Worm (Caenorhabditis elegans) whole organism, mixed stage, embryonic: Measurements from ENCODE around the gene srh-181.

Experiments used
- ceh-83 ChIP-seq: fragments of 200-800 bp; sonication (Bioruptor generic); optimal IDR thresholded peaks from 2 replicates; lab custom pipeline; 2018; ENCODE audit warnings: mild to moderate bottlenecking, missing genetic modification characterization, missing compliant biosample characterization
- ces-1 ChIP-seq: fragments of 150-350 bp; optimal IDR thresholded peaks from 2 replicates; lab custom pipeline; 2014; ENCODE audit warnings: missing biosample characterization, missing genetic modification reagents, missing genetic modification characterization
- elt-3 ChIP-seq: fragments of 150-350 bp; optimal IDR thresholded peaks from 2 replicates; lab custom pipeline; 2014; ENCODE audit warnings: missing biosample characterization, missing genetic modification characterization
- mep-1 ChIP-seq: fragments of 150-350 bp; optimal IDR thresholded peaks from 2 replicates; lab custom pipeline; 2017; ENCODE audit warnings: missing biosample characterization, missing genetic modification reagents, missing genetic modification characterization, inconsistent platforms
- mls-2 ChIP-seq: sonication (generic microtip); optimal IDR thresholded peaks from 2 replicates; lab custom pipeline; 2016; ENCODE audit warnings: mild to moderate bottlenecking, missing genetic modification characterization, moderate library complexity, missing compliant biosample characterization
- nhr-12 ChIP-seq: fragments of 150-350 bp; optimal IDR thresholded peaks from 2 replicates; lab custom pipeline; 2014; ENCODE audit warnings: missing biosample characterization, missing genetic modification characterization
- nhr-76 ChIP-seq: sonication (generic microtip); optimal IDR thresholded peaks from 2 replicates; lab custom pipeline; 2017; ENCODE audit warnings: missing biosample characterization, missing genetic modification characterization
- pha-4 ChIP-seq: fragments of 150-350 bp; optimal IDR thresholded peaks from 2 replicates; lab custom pipeline; 2018; ENCODE audit warnings: missing biosample characterization, missing genetic modification reagents, missing genetic modification characterization
- snpc-4 ChIP-seq: fragments of 150-350 bp; optimal IDR thresholded peaks from 2 replicates; lab custom pipeline; 2014; ENCODE audit warnings: missing biosample characterization, missing genetic modification characterization
- unc-39 ChIP-seq: fragments of 150-350 bp; optimal IDR thresholded peaks from 2 replicates; lab custom pipeline; 2014; ENCODE audit warnings: missing biosample characterization, missing genetic modification characterization
- ztf-11 ChIP-seq: fragments of 150-350 bp; optimal IDR thresholded peaks from 2 replicates; lab custom pipeline; 2014; ENCODE audit warnings: missing biosample characterization, missing genetic modification characterization

- TF ChIP-seq nhr-76 (no peak), pha-4 (tag; lab: Kevin White, UChicago) (no peak), snpc-4 (tag; lab: Kevin White, UChicago) (no peak), mep-1 (tag; lab: Kevin White, UChicago) (no peak), ztf-11 (tag; lab: Kevin White, UChicago) (no peak), unc-39 (tag; lab: Kevin White, UChicago) (no peak), elt-3 (tag; lab: Kevin White, UChicago) (no peak), nhr-12 (tag; lab: Kevin White, UChicago) (no peak), mls-2 (tag; lab: Kevin White, UChicago) (no peak), ceh-83 (no peak), ces-1 (GFP tag; lab: Kevin White, UChicago) (no peak)
Observed at ce11 chrV:18480231-18480630, 5.9 kb downstream of the srh-181 start, which contains the start of gene srh-178.
